Fruit fly (Drosophila melanogaster): ENCODE data around the gene CG5828.

dm6 chr2L:5049974-5050373 is 43.8 kb upstream of the CG5828 start:
- no peak for TF ChIP-seq psq (optimal IDR thresholded peaks at IDR 0.05)
- no peak for TF ChIP-seq CG8478 (optimal IDR thresholded peaks at IDR 0.05)
- TF ChIP-seq usp (GFP tag; optimal IDR thresholded peaks at IDR 0.05): no peak
- no peak for TF ChIP-seq Dll (optimal IDR thresholded peaks at IDR 0.05)
- TF ChIP-seq pan (optimal IDR thresholded peaks at IDR 0.05): no peak
- TF ChIP-seq EcR (GFP tag; optimal IDR thresholded peaks at IDR 0.05): no peak
